Worm (Caenorhabditis elegans) whole organism, L1 larva: ENCODE data around the gene AH6.3.

ENCODE experiments used
- fkh-4 ChIP-seq: sonication (generic microtip); optimal IDR thresholded peaks from 2 replicates; lab custom pipeline; 2016; ENCODE audit warnings: missing compliant biosample characterization, missing genetic modification characterization, borderline replicate concordance
- lin-15B ChIP-seq: fragments of 150-350 bp; sonication (generic microtip); optimal IDR thresholded peaks from 3 replicates; lab custom pipeline; 2014; ENCODE audit warnings: missing biosample characterization, missing genetic modification characterization
- mdl-1 ChIP-seq, 2 experiments: fragments of 150-350 bp; optimal IDR thresholded peaks; 2 replicates each; lab custom pipeline; 2014 to 2017; ENCODE audit warnings: missing biosample characterization in 2 of 2, missing genetic modification characterization in 2 of 2, inconsistent platforms in 1 of 2
- nhr-11 ChIP-seq: fragments of 150-350 bp; optimal IDR thresholded peaks from 2 replicates; lab custom pipeline; 2014; ENCODE audit warnings: missing biosample characterization, missing genetic modification characterization
- nhr-12 ChIP-seq: sonication (generic microtip); optimal IDR thresholded peaks from 2 replicates; lab custom pipeline; 2017; ENCODE audit warnings: missing biosample characterization, missing genetic modification characterization
- nhr-28 ChIP-seq: fragments of 150-350 bp; optimal IDR thresholded peaks from 2 replicates; lab custom pipeline; 2014; ENCODE audit warnings: missing biosample characterization, missing genetic modification characterization
- pag-3 ChIP-seq: sonication (generic microtip); optimal IDR thresholded peaks from 2 replicates; lab custom pipeline; 2017; ENCODE audit warnings: missing genetic modification characterization, mild to moderate bottlenecking, missing compliant biosample characterization, antibody characterized with exemption, borderline replicate concordance; ENCODE audit not compliant: insufficient read depth

- peak in 1 of 2 experiments; percentile 73 for TF ChIP-seq mdl-1 (tag; optimal IDR thresholded peaks at IDR 0.05; lab: Kevin White, UChicago)
- no peak for TF ChIP-seq lin-15B (tag; lab: Kevin White, UChicago)
- TF ChIP-seq fkh-4 (tag; lab: Kevin White, UChicago): no peak
- no peak for TF ChIP-seq pag-3 (tag; lab: Kevin White, UChicago)
- TF ChIP-seq nhr-12 (tag; lab: Kevin White, UChicago): no peak
- no peak for TF ChIP-seq nhr-28 (tag; lab: Kevin White, UChicago)
- no peak for TF ChIP-seq nhr-11
These were observed 31.4 kb upstream of the AH6.3 start, which contains the start of gene T19H5.4 for ce11 chrII:9487337-9487950.
